Worm (Caenorhabditis elegans) whole organism, L3 larva: ENCODE results near the gene M70.2.

Source experiments
- ceh-28 ChIP-seq: fragments of 150-350 bp; optimal IDR thresholded peaks from 2 replicates; lab custom pipeline; 2014; ENCODE audit warnings: missing biosample characterization, missing genetic modification reagents, missing genetic modification characterization
- elt-1 ChIP-seq: fragments of 150-350 bp; optimal IDR thresholded peaks from 2 replicates; lab custom pipeline; 2014; ENCODE audit warnings: missing biosample characterization, missing genetic modification characterization
- elt-3 ChIP-seq, 3 experiments: fragments of 150-350 bp in 1 of 3; sonication (generic microtip) in 2 of 3; optimal IDR thresholded peaks; 2 replicates in 2 of 3; 4 replicates in 1 of 3; lab custom pipeline; 2014 to 2017; ENCODE audit warnings: missing biosample characterization in 3 of 3, missing genetic modification characterization in 3 of 3
- fkh-10 ChIP-seq: sonication (generic microtip); optimal IDR thresholded peaks from 2 replicates; lab custom pipeline; 2017; ENCODE audit warnings: missing biosample characterization, missing genetic modification reagents, missing genetic modification characterization
- fos-1 ChIP-seq: fragments of 150-350 bp; optimal IDR thresholded peaks from 2 replicates; lab custom pipeline; 2014; ENCODE audit warnings: missing biosample characterization, missing genetic modification characterization
- mdl-1 ChIP-seq: fragments of 150-350 bp; optimal IDR thresholded peaks from 2 replicates; lab custom pipeline; 2014; ENCODE audit warnings: missing biosample characterization, missing genetic modification characterization
- nhr-12 ChIP-seq: fragments of 150-350 bp; optimal IDR thresholded peaks from 2 replicates; lab custom pipeline; 2014; ENCODE audit warnings: missing biosample characterization, missing genetic modification characterization
- nhr-28 ChIP-seq: fragments of 150-350 bp; optimal IDR thresholded peaks from 2 replicates; lab custom pipeline; 2014; ENCODE audit warnings: missing biosample characterization, missing genetic modification characterization
- nhr-77 ChIP-seq: fragments of 150-350 bp; optimal IDR thresholded peaks from 2 replicates; lab custom pipeline; 2014; ENCODE audit warnings: missing biosample characterization, missing genetic modification characterization
- sea-2 ChIP-seq: fragments of 150-350 bp; sonication (generic microtip); optimal IDR thresholded peaks from 4 replicates; lab custom pipeline; 2014; ENCODE audit warnings: missing biosample characterization, missing genetic modification reagents, missing genetic modification characterization
- unc-39 ChIP-seq: sonication (generic microtip); optimal IDR thresholded peaks from 4 replicates; lab custom pipeline; 2017; ENCODE audit warnings: missing biosample characterization, missing genetic modification characterization

ce11 chrIV:2198741-2199140 is 44.1 kb upstream of the M70.2 start, which contains the start of gene Y71G10AR.4:
- no peak for TF ChIP-seq sea-2 (GFP tag; lab: Kevin White, UChicago)
- no peak for TF ChIP-seq elt-1 (tag; lab: Kevin White, UChicago)
- TF ChIP-seq nhr-77 = no peak
- no peak for TF ChIP-seq ceh-28 (tag; lab: Kevin White, UChicago)
- TF ChIP-seq fkh-10 = no peak
- TF ChIP-seq elt-3 (tag; optimal IDR thresholded peaks at IDR 0.05; lab: Kevin White, UChicago) = no peak
- no peak for TF ChIP-seq unc-39 (tag; lab: Kevin White, UChicago)
- TF ChIP-seq nhr-28 (tag; lab: Kevin White, UChicago) = no peak
- no peak for TF ChIP-seq nhr-12
- TF ChIP-seq fos-1 = no peak
- no peak for TF ChIP-seq mdl-1 (tag; lab: Kevin White, UChicago)
